Worm (Caenorhabditis elegans): Measurements from ENCODE around the gene Y56A3A.7.

ce11 chrIII:11989823-11990222, 43.0 kb upstream of the Y56A3A.7 start, which contains the start of gene wah-1:
- TF ChIP-seq flt-1 (GFP tag; IDR thresholded peaks at IDR 0.05) (no peak), cog-1 (tag; optimal IDR thresholded peaks at IDR 0.05) (no peak), tab-1 (GFP tag; IDR thresholded peaks at IDR 0.05) (no peak), ztf-29 (GFP tag; IDR thresholded peaks at IDR 0.05) (no peak), med-1 (GFP tag; optimal IDR thresholded peaks at IDR 0.05; ENCODE audit: insufficient read depth) (no peak), ref-1 (GFP tag; conservative IDR thresholded peaks at IDR 0.05) (no peak), klf-2 (GFP tag; conservative IDR thresholded peaks at IDR 0.05) (no peak)

Data from whole organism, midembryonic.